Fruit fly (Drosophila melanogaster) whole organism, embryonic: Measurements from ENCODE around the gene CG14300.

Experiments
- Adf1 ChIP-seq: fragments of 200-800 bp; sonication (Bioruptor generic); IDR thresholded peaks from 2 replicates; pipeline ENCODE4 v1.3.6; 2022; ENCODE audit warnings: missing biosample characterization, missing genetic modification characterization
- Atf3 ChIP-seq: fragments of 200-800 bp; sonication (Bioruptor generic); optimal IDR thresholded peaks from 3 replicates; lab custom pipeline; 2016; ENCODE audit warnings: missing biosample characterization, missing genetic modification characterization
- Bteb2 ChIP-seq: fragments of 200-800 bp; sonication (Bioruptor generic); optimal IDR thresholded peaks from 2 replicates; lab custom pipeline; 2016; ENCODE audit warnings: missing biosample characterization, missing genetic modification characterization
- CG10267 ChIP-seq: fragments of 200-800 bp; sonication (Bioruptor generic); optimal IDR thresholded peaks from 2 replicates; lab custom pipeline; 2018; ENCODE audit warnings: missing biosample characterization, mild to moderate bottlenecking, missing genetic modification characterization, moderate library complexity
- CG10321 ChIP-seq: fragments of 200-800 bp; sonication (Bioruptor generic); IDR thresholded peaks from 2 replicates; pipeline ENCODE4 v1.3.6; 2022; ENCODE audit warnings: missing biosample characterization, missing genetic modification characterization
- CG12071 ChIP-seq: fragments of 200-800 bp; sonication (Bioruptor generic); optimal IDR thresholded peaks from 3 replicates; lab custom pipeline; 2018; ENCODE audit warnings: missing biosample characterization, mild to moderate bottlenecking, missing genetic modification characterization
- CG14014 ChIP-seq: fragments of 200-800 bp; sonication (Bioruptor generic); IDR thresholded peaks from 2 replicates; pipeline ENCODE4 v1.3.6; 2022; ENCODE audit warnings: missing biosample characterization, missing genetic modification characterization
- CG14050 ChIP-seq: fragments of 200-800 bp; sonication (Bioruptor generic); IDR thresholded peaks from 3 replicates; pipeline ENCODE4 v1.3.6; 2022; ENCODE audit warnings: missing biosample characterization, missing genetic modification characterization
- CG15601 ChIP-seq: fragments of 200-800 bp; sonication (Bioruptor generic); optimal IDR thresholded peaks from 3 replicates; lab custom pipeline; 2019; ENCODE audit warnings: missing biosample characterization, mild to moderate bottlenecking, missing genetic modification characterization, moderate library complexity
- CG1647 ChIP-seq: fragments of 200-800 bp; sonication (Bioruptor generic); optimal IDR thresholded peaks from 3 replicates; lab custom pipeline; 2016; ENCODE audit warnings: missing biosample characterization, missing genetic modification characterization
- CG16863 ChIP-seq: fragments of 200-800 bp; sonication (Bioruptor generic); optimal IDR thresholded peaks from 3 replicates; lab custom pipeline; 2016; ENCODE audit warnings: missing biosample characterization, missing genetic modification characterization
- CG17568 ChIP-seq: fragments of 200-800 bp; sonication (Bioruptor generic); optimal IDR thresholded peaks from 2 replicates; lab custom pipeline; 2018; ENCODE audit warnings: missing biosample characterization, mild to moderate bottlenecking, missing genetic modification characterization, moderate library complexity
- CG18011 ChIP-seq: fragments of 200-800 bp; sonication (Bioruptor generic); optimal IDR thresholded peaks from 2 replicates; lab custom pipeline; 2017; ENCODE audit warnings: missing biosample characterization, missing genetic modification characterization, mild to moderate bottlenecking, moderate library complexity, missing genotype
- CG1832 ChIP-seq: fragments of 200-800 bp; sonication (Bioruptor generic); optimal IDR thresholded peaks from 2 replicates; lab custom pipeline; 2017; ENCODE audit warnings: missing biosample characterization, mild to moderate bottlenecking, missing genetic modification characterization, inconsistent platforms
- CG18599 ChIP-seq: fragments of 200-800 bp; sonication (Bioruptor generic); optimal IDR thresholded peaks from 3 replicates; lab custom pipeline; 2017; ENCODE audit warnings: missing biosample characterization, missing genetic modification characterization, mild to moderate bottlenecking, moderate library complexity, missing genetic modification reagents
- CG31388 ChIP-seq: fragments of 200-800 bp; sonication (Bioruptor generic); optimal IDR thresholded peaks from 2 replicates; lab custom pipeline; 2016; ENCODE audit warnings: missing biosample characterization, missing genetic modification characterization
- CG32767 ChIP-seq: fragments of 200-800 bp; sonication (Bioruptor generic); IDR thresholded peaks from 2 replicates; pipeline ENCODE4 v1.3.6; 2022; ENCODE audit warnings: missing biosample characterization, missing genetic modification characterization
- CG33557 ChIP-seq: fragments of 200-800 bp; sonication (Bioruptor generic); optimal IDR thresholded peaks from 2 replicates; lab custom pipeline; 2019; ENCODE audit warnings: missing biosample characterization, mild to moderate bottlenecking, missing genetic modification characterization, moderate library complexity
- CG6854 ChIP-seq: fragments of 200-800 bp; sonication (Bioruptor generic); optimal IDR thresholded peaks from 3 replicates; lab custom pipeline; 2017; ENCODE audit warnings: missing biosample characterization, mild to moderate bottlenecking, missing genetic modification characterization
- CG7372 ChIP-seq: fragments of 200-800 bp; sonication (Bioruptor generic); IDR thresholded peaks from 2 replicates; pipeline ENCODE4 v1.3.6; 2022; ENCODE audit warnings: missing biosample characterization, missing genetic modification characterization
- CG8089 ChIP-seq: fragments of 200-800 bp; sonication (Bioruptor generic); optimal IDR thresholded peaks from 3 replicates; lab custom pipeline; 2016; ENCODE audit warnings: missing biosample characterization, missing genetic modification characterization
- CG8478 ChIP-seq: fragments of >200 bp; optimal IDR thresholded peaks from 2 replicates; lab custom pipeline; 2018
- CG9727 ChIP-seq: fragments of 200-800 bp; sonication (Bioruptor generic); optimal IDR thresholded peaks from 3 replicates; lab custom pipeline; 2017; ENCODE audit warnings: missing biosample characterization, mild to moderate bottlenecking, missing genetic modification characterization
- CkIIα-i1 ChIP-seq: fragments of 200-800 bp; sonication (Bioruptor generic); IDR thresholded peaks from 2 replicates; pipeline ENCODE4 v1.3.6; 2022; ENCODE audit warnings: missing biosample characterization, missing genetic modification characterization
- E2f1 ChIP-seq: fragments of 200-800 bp; sonication (Bioruptor generic); IDR thresholded peaks from 2 replicates; pipeline ENCODE4 v1.3.6; 2022; ENCODE audit warnings: missing biosample characterization, missing genetic modification characterization
- Fer1 ChIP-seq: fragments of 200-800 bp; sonication (Bioruptor generic); optimal IDR thresholded peaks from 2 replicates; lab custom pipeline; 2017; ENCODE audit warnings: missing biosample characterization, mild to moderate bottlenecking, missing genetic modification characterization
- HmgZ ChIP-seq: fragments of 200-800 bp; sonication (Bioruptor generic); optimal IDR thresholded peaks from 2 replicates; lab custom pipeline; 2018; ENCODE audit warnings: missing biosample characterization, mild to moderate bottlenecking, missing genetic modification characterization
- Hr39 ChIP-seq: fragments of >200 bp; optimal IDR thresholded peaks from 2 replicates; lab custom pipeline; 2017
- MESR4 ChIP-seq: fragments of 200-800 bp; sonication (Bioruptor generic); optimal IDR thresholded peaks from 2 replicates; lab custom pipeline; 2018; ENCODE audit warnings: missing biosample characterization, mild to moderate bottlenecking, missing genetic modification characterization, moderate library complexity
- NFAT ChIP-seq: fragments of 200-800 bp; sonication (Bioruptor generic); IDR thresholded peaks from 2 replicates; pipeline ENCODE4 v1.3.6; 2022; ENCODE audit warnings: missing biosample characterization, missing genetic modification characterization
- Sox102F ChIP-seq: fragments of 200-800 bp; sonication (Bioruptor generic); optimal IDR thresholded peaks from 2 replicates; lab custom pipeline; 2018; ENCODE audit warnings: missing biosample characterization, mild to moderate bottlenecking, missing genetic modification characterization, moderate library complexity
- Sry-δ ChIP-seq: fragments of 200-800 bp; sonication (Bioruptor generic); optimal IDR thresholded peaks from 2 replicates; lab custom pipeline; 2016; ENCODE audit warnings: missing biosample characterization, missing genetic modification characterization
- Ssrp ChIP-seq: fragments of 200-800 bp; sonication (Bioruptor generic); optimal IDR thresholded peaks from 2 replicates; lab custom pipeline; 2018; ENCODE audit warnings: missing biosample characterization, mild to moderate bottlenecking, missing genetic modification characterization, moderate library complexity
- Trl ChIP-seq, 3 experiments: fragments of >200 bp in 2 of 3; fragments of 200-800 bp in 1 of 3; sonication (Bioruptor generic) in 1 of 3; optimal IDR thresholded peaks; 2 replicates in 1 of 3; 3 replicates in 2 of 3; lab custom pipeline; 2016 to 2017; ENCODE audit warnings: missing biosample characterization in 1 of 3, missing genetic modification characterization in 1 of 3
- az2 ChIP-seq: fragments of 200-800 bp; sonication (Bioruptor generic); optimal IDR thresholded peaks from 3 replicates; lab custom pipeline; 2016; ENCODE audit warnings: missing biosample characterization, missing genetic modification characterization
- ci ChIP-seq: fragments of 200-800 bp; sonication (Bioruptor generic); IDR thresholded peaks from 3 replicates; pipeline ENCODE4 v1.3.6; 2022; ENCODE audit warnings: missing biosample characterization, missing genetic modification characterization
- crc ChIP-seq: fragments of 200-800 bp; sonication (Bioruptor generic); optimal IDR thresholded peaks from 2 replicates; lab custom pipeline; 2016; ENCODE audit warnings: missing biosample characterization, missing genetic modification characterization
- da ChIP-seq: fragments of 200-800 bp; sonication (Bioruptor generic); optimal IDR thresholded peaks from 2 replicates; lab custom pipeline; 2016; ENCODE audit warnings: missing biosample characterization, missing genetic modification characterization
- dati ChIP-seq: fragments of 200-800 bp; sonication (Bioruptor generic); IDR thresholded peaks from 2 replicates; pipeline ENCODE4 v1.3.6; 2022; ENCODE audit warnings: missing biosample characterization, missing genetic modification characterization
- dmrt11E ChIP-seq: fragments of 200-800 bp; sonication (Bioruptor generic); optimal IDR thresholded peaks from 3 replicates; lab custom pipeline; 2018; ENCODE audit warnings: missing biosample characterization, mild to moderate bottlenecking, missing genetic modification characterization, moderate library complexity
- fd102C ChIP-seq: fragments of 200-800 bp; sonication (Bioruptor generic); optimal IDR thresholded peaks from 2 replicates; lab custom pipeline; 2018; ENCODE audit warnings: missing biosample characterization, mild to moderate bottlenecking, missing genetic modification characterization, moderate library complexity
- nerfin-2 ChIP-seq: fragments of 200-800 bp; sonication (Bioruptor generic); IDR thresholded peaks from 2 replicates; pipeline ENCODE4 v1.3.6; 2022; ENCODE audit warnings: missing biosample characterization, missing genetic modification characterization; ENCODE audit not compliant: partially characterized antibody
- oc ChIP-seq: fragments of 200-800 bp; sonication (Bioruptor generic); optimal IDR thresholded peaks from 2 replicates; lab custom pipeline; 2018; ENCODE audit warnings: missing biosample characterization, mild to moderate bottlenecking, missing genetic modification characterization, moderate library complexity
- pita ChIP-seq: fragments of 200-800 bp; sonication (Bioruptor generic); optimal IDR thresholded peaks from 2 replicates; lab custom pipeline; 2017; ENCODE audit warnings: missing biosample characterization, mild to moderate bottlenecking, missing genetic modification characterization
- ssp ChIP-seq: fragments of 200-800 bp; sonication (Bioruptor generic); IDR thresholded peaks from 2 replicates; pipeline ENCODE4 v1.3.6; 2022; ENCODE audit warnings: missing biosample characterization, missing genetic modification characterization
- sug ChIP-seq: fragments of 200-800 bp; optimal IDR thresholded peaks from 2 replicates; lab custom pipeline; 2019; ENCODE audit warnings: missing biosample characterization, mild to moderate bottlenecking, missing genetic modification characterization, moderate library complexity
- vfl ChIP-seq: fragments of 200-800 bp; sonication (Bioruptor generic); optimal IDR thresholded peaks from 2 replicates; lab custom pipeline; 2016; ENCODE audit warnings: missing biosample characterization, missing genetic modification characterization
- wek ChIP-seq: fragments of 200-800 bp; sonication (Bioruptor generic); optimal IDR thresholded peaks from 3 replicates; lab custom pipeline; 2018; ENCODE audit warnings: missing biosample characterization, mild to moderate bottlenecking, missing genetic modification characterization, moderate library complexity
- zfh2 ChIP-seq: fragments of 200-800 bp; sonication (Bioruptor generic); optimal IDR thresholded peaks from 2 replicates; lab custom pipeline; 2016; ENCODE audit warnings: missing biosample characterization, missing genetic modification characterization

CG14300 gene

DNA sequence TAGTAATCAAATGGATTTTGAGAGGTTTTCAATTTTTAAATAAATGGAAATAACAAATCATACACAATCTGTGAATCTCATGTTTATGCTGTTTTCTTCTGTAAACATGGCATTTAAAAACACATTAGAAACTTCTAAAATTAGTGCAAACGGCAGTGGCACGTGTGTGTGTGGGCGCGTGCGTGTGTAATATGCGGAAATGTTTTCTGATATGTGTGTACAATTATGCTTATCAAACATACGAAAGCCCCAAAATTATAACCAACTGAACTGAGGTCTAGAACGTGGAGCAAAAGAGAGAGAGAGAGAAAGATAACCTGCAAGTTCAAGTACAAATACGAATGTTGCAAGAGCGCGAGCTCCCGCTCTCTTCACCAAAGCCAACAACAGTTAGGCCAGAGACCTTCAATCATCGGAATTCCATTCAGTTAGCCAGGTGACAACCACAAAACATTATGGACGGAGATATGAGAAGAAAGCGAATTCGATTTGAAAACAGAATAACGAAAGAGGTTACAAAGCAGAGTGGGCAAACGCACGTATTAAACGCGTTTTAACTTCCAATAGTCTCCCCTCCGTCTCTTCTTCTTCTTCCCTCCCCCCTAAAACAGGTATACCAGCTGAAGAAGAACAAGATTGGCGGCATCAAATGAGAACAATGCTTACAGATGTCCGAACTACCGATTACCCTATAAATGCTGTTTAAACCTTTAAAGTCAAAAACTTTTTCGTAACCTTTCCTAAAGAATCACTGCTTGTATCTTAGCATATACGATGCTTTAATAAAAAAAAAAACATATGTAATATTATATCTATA lies 47.7 kb upstream of the CG14300 start (continued):
- TF ChIP-seq oc (tag; lab: Kevin White, UChicago) (peak; percentile 97), Sry-δ (peak; percentile 54), fd102C (GFP tag; lab: Kevin White, UChicago) (peak; percentile 11), HmgZ (peak; percentile 96), CG8478 (lab: Kevin White, UChicago) (no peak), CG7372 (peak; percentile 98), Atf3 (GFP tag; lab: Kevin White, UChicago) (peak; percentile 54), CG15601 (tag; lab: Kevin White, UChicago) (peak; percentile 94), Fer1 (peak; percentile 97), ci (GFP tag; lab: Robert Waterston, UW) (peak; percentile 97), CG14014 (GFP tag; lab: Robert Waterston, UW) (peak; percentile 96), CG1832 (no peak), nerfin-2 (GFP tag; lab: Robert Waterston, UW) (no peak), da (GFP tag; lab: Kevin White, UChicago) (no peak), Ssrp (peak; percentile 96), CG31388 (peak; percentile 94), NFAT (GFP tag; lab: Robert Waterston, UW) (peak; percentile 97), CG1647 (GFP tag; lab: Kevin White, UChicago) (peak; percentile 93), CG6854 (GFP tag; lab: Kevin White, UChicago) (peak; percentile 95), E2f1 (GFP tag; lab: Robert Waterston, UW) (peak; percentile 96), wek (GFP tag; lab: Kevin White, UChicago) (peak; percentile 67), CG12071 (GFP tag; lab: Kevin White, UChicago) (peak; percentile 95), CG33557 (GFP tag; lab: Kevin White, UChicago) (peak; percentile 89), Adf1 (GFP tag; lab: Robert Waterston, UW) (peak; percentile 81), CkIIα-i1 (GFP tag; lab: Robert Waterston, UW) (peak; percentile 77), pita (GFP tag; lab: Kevin White, UChicago) (no peak), CG8089 (GFP tag; lab: Kevin White, UChicago) (peak; percentile 52), zfh2 (GFP tag; lab: Kevin White, UChicago) (peak; percentile 89), dati (GFP tag; lab: Robert Waterston, UW) (peak; percentile 89), Trl (optimal IDR thresholded peaks at IDR 0.05; lab: Kevin White, UChicago) (peak; percentile 61 to 84), Trl (GFP tag; optimal IDR thresholded peaks at IDR 0.05; lab: Kevin White, UChicago) (peak; percentile 80), CG10321 (GFP tag; lab: Robert Waterston, UW) (peak; percentile 81), CG18011 (peak; percentile 77), MESR4 (GFP tag; lab: Kevin White, UChicago) (peak; percentile 52), Bteb2 (GFP tag; lab: Kevin White, UChicago) (peak; percentile 78), Hr39 (lab: Kevin White, UChicago) (no peak), CG32767 (peak; percentile 94), sug (peak; percentile 90), CG18599 (GFP tag; lab: Kevin White, UChicago) (peak; percentile 98), CG17568 (peak; percentile 93), CG9727 (GFP tag; lab: Kevin White, UChicago) (peak; percentile 96), CG14050 (GFP tag; lab: Robert Waterston, UW) (peak; percentile 96), CG10267 (tag; lab: Kevin White, UChicago) (peak; percentile 92), dmrt11E (tag; lab: Kevin White, UChicago) (peak; percentile 88), crc (GFP tag; lab: Kevin White, UChicago) (peak; percentile 69), vfl (GFP tag; lab: Kevin White, UChicago) (peak; percentile 85), Sox102F (GFP tag; lab: Kevin White, UChicago) (peak; percentile 96), az2 (GFP tag; lab: Kevin White, UChicago) (peak; percentile 94), CG16863 (GFP tag; lab: Kevin White, UChicago) (peak; percentile 74), ssp (GFP tag; lab: Robert Waterston, UW) (peak; percentile 90)
